Fruit fly (Drosophila melanogaster): Measurements from ENCODE around the gene nesd.

- TF ChIP-seq dac (GFP tag; optimal IDR thresholded peaks at IDR 0.05): no peak
- TF ChIP-seq achi (GFP tag; optimal IDR thresholded peaks at IDR 0.05): peak; percentile 27
- TF ChIP-seq CG11762 (GFP tag; optimal IDR thresholded peaks at IDR 0.05; ENCODE audit: insufficient read depth): no peak
- peak; percentile 58 for TF ChIP-seq Sox14 (GFP tag; optimal IDR thresholded peaks at IDR 0.05)
- TF ChIP-seq acj6 (GFP tag; optimal IDR thresholded peaks at IDR 0.05): peak; percentile 54
- peak; percentile 53 for TF ChIP-seq vri (GFP tag; optimal IDR thresholded peaks at IDR 0.05)
- TF ChIP-seq esn (GFP tag; optimal IDR thresholded peaks at IDR 0.05): peak; percentile 62
These were observed 18.5 kb upstream of the nesd start, which contains the start of the genes pr and neb for dm6 chr2L:20075234-20075803.
